Worm (Caenorhabditis elegans) whole organism, mixed stage, embryonic: Measurements from ENCODE around the gene blos-4.

ENCODE experiments used
- blmp-1 ChIP-seq: fragments of 150-350 bp; optimal IDR thresholded peaks from 2 replicates; lab custom pipeline; 2014; ENCODE audit warnings: missing biosample characterization, missing genetic modification characterization
- elt-1 ChIP-seq: sonication (generic microtip); optimal IDR thresholded peaks from 2 replicates; lab custom pipeline; 2017; ENCODE audit warnings: missing genetic modification characterization, mild to moderate bottlenecking, missing compliant biosample characterization, antibody characterized with exemption, moderate library complexity, borderline replicate concordance; ENCODE audit not compliant: insufficient read depth
- lsy-2 ChIP-seq: fragments of 150-350 bp; optimal IDR thresholded peaks from 2 replicates; lab custom pipeline; 2014; ENCODE audit warnings: missing biosample characterization, missing genetic modification characterization
- nhr-76 ChIP-seq: sonication (generic microtip); optimal IDR thresholded peaks from 2 replicates; lab custom pipeline; 2017; ENCODE audit warnings: missing biosample characterization, missing genetic modification characterization
- zip-8 ChIP-seq: fragments of 150-350 bp; optimal IDR thresholded peaks from 2 replicates; lab custom pipeline; 2014; ENCODE audit warnings: missing biosample characterization, missing genetic modification characterization
- ztf-11 ChIP-seq: fragments of 150-350 bp; optimal IDR thresholded peaks from 2 replicates; lab custom pipeline; 2014; ENCODE audit warnings: missing biosample characterization, missing genetic modification characterization

- TF ChIP-seq elt-1 (tag; lab: Kevin White, UChicago) (no peak), zip-8 (tag; lab: Kevin White, UChicago) (no peak), nhr-76 (tag; lab: Kevin White, UChicago) (no peak), ztf-11 (tag; lab: Kevin White, UChicago) (no peak), blmp-1 (tag; lab: Kevin White, UChicago) (no peak), lsy-2 (no peak)
Observed at ce11 chrII:6288104-6288503, 43.1 kb downstream of the blos-4 start.
